Worm (Caenorhabditis elegans): ENCODE results near the gene ins-6.

DNA sequence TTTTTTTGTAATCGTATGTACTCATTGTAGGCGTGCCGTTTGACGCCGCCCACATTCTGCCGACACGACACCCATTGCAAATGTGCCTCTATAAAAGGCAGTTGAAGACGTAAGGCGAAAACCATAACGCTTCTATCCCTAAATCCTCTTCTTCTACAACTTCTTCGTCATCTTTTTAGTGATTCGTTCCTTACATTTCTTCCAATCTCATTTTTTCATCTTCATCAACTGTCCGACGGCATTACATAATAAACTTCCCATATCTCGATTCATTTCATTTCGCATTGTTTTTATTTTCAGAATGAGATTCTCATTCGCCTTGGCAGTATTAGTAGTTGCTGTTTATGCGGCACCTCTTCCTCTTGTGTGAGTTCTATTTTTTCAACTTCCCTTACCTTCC, 20.1 kb downstream of the ins-6 start, which contains the start of gene ZK84.1:
- no peak for TF ChIP-seq W03F9.2 (tag; optimal IDR thresholded peaks at IDR 0.05)
- TF ChIP-seq him-1 (tag; optimal IDR thresholded peaks at IDR 0.05) = no peak

All from whole organism, L4/young adult.